Worm (Caenorhabditis elegans): Measurements from ENCODE around the gene rpl-20.

ce11 chrIV:4724562-4724961 is 25.0 kb downstream of the rpl-20 start, which contains the start of gene K08F11.1:
- TF ChIP-seq unc-62 (GFP tag; optimal IDR thresholded peaks at IDR 0.05) (no peak), lin-15B (tag; optimal IDR thresholded peaks at IDR 0.05) (no peak), jun-1 (tag; optimal IDR thresholded peaks at IDR 0.05) (no peak), fos-1 (tag; optimal IDR thresholded peaks at IDR 0.05) (no peak), nhr-25 (tag; optimal IDR thresholded peaks at IDR 0.05) (no peak)

Data from whole organism, L3 larva.